Fruit fly (Drosophila melanogaster) S2 (cell line): ENCODE measurements around the gene CG33639.
A peak's percentile ranks its signal among the peaks of the same experiment; 100 is the strongest.

Experiments
- CG8478 ChIP-seq: fragments of >200 bp; optimal IDR thresholded peaks from 2 replicates; lab custom pipeline; 2018
- CTCF ChIP-seq, 2 experiments: fragments of >200 bp; optimal IDR thresholded peaks; 2 replicates each; lab custom pipeline; 2018

CG33639 gene

dm6 chrX:18225976-18226375 is at the start of gene CG33639:
Gene CG33639, minus strand, starts transcription at chrX:18226076.
- TF ChIP-seq CTCF (optimal IDR thresholded peaks at IDR 0.05; lab: Kevin White, UChicago) (no peak), CG8478 (lab: Kevin White, UChicago) (no peak)

dm6 chrX:18273180-18274016 is 47.5 kb upstream of the CG33639 start:
- TF ChIP-seq CG8478 (lab: Kevin White, UChicago) (no peak), CTCF (optimal IDR thresholded peaks at IDR 0.05; lab: Kevin White, UChicago) (no peak)

DNA sequence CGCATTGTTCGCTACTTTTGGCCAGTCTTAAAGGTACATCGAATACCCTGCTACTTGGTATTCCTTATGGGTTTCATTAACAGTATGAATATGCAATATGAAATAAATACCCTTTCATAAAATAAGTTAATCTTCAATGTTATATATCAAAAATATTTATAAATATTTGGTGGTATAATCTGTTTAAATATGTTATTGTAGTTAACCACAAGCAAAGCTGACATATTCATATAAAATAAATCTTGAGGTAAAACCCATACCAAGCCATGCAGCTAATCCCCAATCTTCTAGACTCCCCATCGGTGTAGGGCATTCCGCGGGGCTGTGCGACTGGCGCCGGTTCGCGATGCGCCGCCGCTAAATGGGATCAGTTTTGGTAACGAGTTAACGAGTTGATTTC is 46.5 kb upstream of the CG33639 start:
- TF ChIP-seq CG8478 (lab: Kevin White, UChicago) (no peak), CTCF (optimal IDR thresholded peaks at IDR 0.05; lab: Kevin White, UChicago) (no peak)

dm6 chrX:18266846-18267245 is 41.0 kb upstream of the CG33639 start:
- TF ChIP-seq CTCF (optimal IDR thresholded peaks at IDR 0.05; lab: Kevin White, UChicago) (no peak), CG8478 (lab: Kevin White, UChicago) (no peak)

dm6 chrX:18263382-18263781 is 37.5 kb upstream of the CG33639 start:
- TF ChIP-seq CTCF (optimal IDR thresholded peaks at IDR 0.05; lab: Kevin White, UChicago): no peak
- TF ChIP-seq CG8478 (lab: Kevin White, UChicago): no peak

dm6 chrX:18262151-18262550 is 36.3 kb upstream of the CG33639 start:
- TF ChIP-seq CG8478 (lab: Kevin White, UChicago): no peak
- no peak for TF ChIP-seq CTCF (optimal IDR thresholded peaks at IDR 0.05; lab: Kevin White, UChicago)

dm6 chrX:18261494-18261893 is 35.6 kb upstream of the CG33639 start:
- no peak for TF ChIP-seq CTCF (optimal IDR thresholded peaks at IDR 0.05; lab: Kevin White, UChicago)
- TF ChIP-seq CG8478 (lab: Kevin White, UChicago): no peak

- no peak for TF ChIP-seq CG8478 (lab: Kevin White, UChicago)
- no peak for TF ChIP-seq CTCF (optimal IDR thresholded peaks at IDR 0.05; lab: Kevin White, UChicago)
Observed at dm6 chrX:18259984-18260550, 34.2 kb upstream of the CG33639 start.

dm6 chrX:18259417-18259816 is 33.5 kb upstream of the CG33639 start, which contains the start of gene CG15059:
Gene CG15059, minus strand, starts transcription at chrX:18259517.
- TF ChIP-seq CG8478 (lab: Kevin White, UChicago): no peak
- TF ChIP-seq CTCF (optimal IDR thresholded peaks at IDR 0.05; lab: Kevin White, UChicago): no peak

DNA sequence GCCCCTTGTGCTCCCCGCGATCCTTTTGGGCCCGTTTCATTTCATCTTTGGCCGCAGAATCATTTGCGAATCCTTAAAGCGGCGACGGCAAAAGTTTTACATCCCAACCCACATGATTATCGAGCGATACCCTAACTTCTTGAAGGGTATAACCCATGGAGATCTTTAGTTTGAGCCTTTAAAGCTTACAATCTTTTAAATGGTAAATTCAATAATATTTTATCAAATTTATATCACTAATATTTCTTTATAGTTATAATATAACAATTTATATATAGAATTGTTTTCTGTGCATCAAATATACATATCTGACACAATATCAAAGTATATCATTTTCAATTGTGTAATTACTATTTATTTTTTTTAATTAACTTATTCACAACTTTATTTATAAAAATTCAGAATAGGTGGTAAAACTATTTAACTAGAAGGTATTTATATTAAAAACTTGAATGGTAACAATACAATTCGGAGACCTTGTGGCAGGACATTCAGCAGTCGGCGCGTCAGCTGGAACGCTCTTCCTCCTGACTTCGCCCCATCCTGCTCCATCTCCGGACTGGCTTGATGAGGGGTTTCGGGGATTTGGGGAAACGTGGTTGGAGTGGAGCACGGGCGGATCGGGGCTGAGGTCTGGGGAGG is 30.5 kb upstream of the CG33639 start:
- no peak for TF ChIP-seq CTCF (optimal IDR thresholded peaks at IDR 0.05; lab: Kevin White, UChicago)
- no peak for TF ChIP-seq CG8478 (lab: Kevin White, UChicago)

DNA sequence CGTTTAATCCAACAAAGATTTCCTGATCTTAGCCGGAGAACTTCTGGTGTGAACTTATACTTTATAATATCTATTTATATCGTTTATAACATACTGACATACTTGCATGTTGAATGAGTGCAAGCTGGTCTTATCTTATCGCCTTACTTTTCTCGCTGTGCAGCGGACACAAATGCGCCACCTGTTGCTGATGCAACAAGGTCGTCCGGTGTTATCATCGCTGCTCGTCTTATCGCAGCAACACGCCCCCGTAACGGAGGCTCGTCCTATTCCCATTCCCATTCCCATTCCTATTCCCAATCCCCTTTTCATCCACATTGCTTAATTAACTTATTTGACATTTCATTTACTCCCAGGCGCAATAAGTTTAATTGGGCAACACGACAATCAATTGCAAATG is 28.6 kb upstream of the CG33639 start:
- TF ChIP-seq CTCF (optimal IDR thresholded peaks at IDR 0.05; lab: Kevin White, UChicago) (peak; percentile 66 to 74), CG8478 (lab: Kevin White, UChicago) (no peak)

DNA sequence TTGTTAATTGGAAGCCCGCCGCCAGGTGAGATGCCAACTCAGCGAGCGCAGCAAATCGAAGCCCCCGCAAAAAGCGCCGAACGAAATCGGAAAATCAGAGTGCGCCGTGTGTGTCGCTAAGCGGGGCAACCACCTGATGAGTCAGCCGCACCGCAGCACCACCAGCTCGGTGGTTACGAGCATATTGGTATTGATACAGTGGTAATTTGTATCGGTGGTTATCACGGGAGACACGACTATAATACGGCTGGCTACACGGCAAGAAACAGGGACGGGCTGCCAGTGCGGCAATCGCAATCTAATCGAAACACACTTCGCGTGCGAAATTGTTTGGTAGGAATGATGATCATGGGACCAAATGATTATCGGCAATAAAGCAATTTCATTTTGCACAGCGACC is 27.9 kb upstream of the CG33639 start:
- TF ChIP-seq CG8478 (lab: Kevin White, UChicago) (no peak), CTCF (optimal IDR thresholded peaks at IDR 0.05; lab: Kevin White, UChicago) (no peak)

- TF ChIP-seq CTCF (optimal IDR thresholded peaks at IDR 0.05; lab: Kevin White, UChicago) (no peak), CG8478 (lab: Kevin White, UChicago) (no peak)
Observed at dm6 chrX:18251910-18252309, 26.0 kb upstream of the CG33639 start.

dm6 chrX:18248267-18248666 is 22.4 kb upstream of the CG33639 start:
- TF ChIP-seq CTCF (optimal IDR thresholded peaks at IDR 0.05; lab: Kevin White, UChicago): no peak
- TF ChIP-seq CG8478 (lab: Kevin White, UChicago): no peak

- TF ChIP-seq CTCF (optimal IDR thresholded peaks at IDR 0.05; lab: Kevin White, UChicago) (no peak), CG8478 (lab: Kevin White, UChicago) (no peak)
Observed at dm6 chrX:18246842-18247241, 21.0 kb upstream of the CG33639 start.
